Fruit fly (Drosophila melanogaster): ENCODE results near the gene nsl1.

- TF ChIP-seq inv (GFP tag; IDR thresholded peaks at IDR 0.05; ENCODE audit: partially characterized antibody), result no peak
- TF ChIP-seq Sry-β (GFP tag; optimal IDR thresholded peaks at IDR 0.05), result no peak
- no peak for TF ChIP-seq Hr39 (optimal IDR thresholded peaks at IDR 0.05)
- peak; percentile 51 for TF ChIP-seq Sox102F (GFP tag; optimal IDR thresholded peaks at IDR 0.05)
- no peak for TF ChIP-seq CG6175 (GFP tag; IDR thresholded peaks at IDR 0.05)
- no peak for TF ChIP-seq CG7745 (tag; optimal IDR thresholded peaks at IDR 0.05)
- TF ChIP-seq CG8765 (GFP tag; IDR thresholded peaks at IDR 0.05), result no peak
- no peak for TF ChIP-seq CG1529 (GFP tag; optimal IDR thresholded peaks at IDR 0.05)
- TF ChIP-seq CG2712 (tag; optimal IDR thresholded peaks at IDR 0.05), result peak; percentile 50
- no peak for TF ChIP-seq CG15601 (tag; optimal IDR thresholded peaks at IDR 0.05)
- no peak for TF ChIP-seq CG17328 (GFP tag; IDR thresholded peaks at IDR 0.05)
- no peak for TF ChIP-seq cad (GFP tag; optimal IDR thresholded peaks at IDR 0.05)
These were observed 34.0 kb downstream of the nsl1 start for dm6 chr3R:15827559-15827958.
